In the genomic region with DNA sequence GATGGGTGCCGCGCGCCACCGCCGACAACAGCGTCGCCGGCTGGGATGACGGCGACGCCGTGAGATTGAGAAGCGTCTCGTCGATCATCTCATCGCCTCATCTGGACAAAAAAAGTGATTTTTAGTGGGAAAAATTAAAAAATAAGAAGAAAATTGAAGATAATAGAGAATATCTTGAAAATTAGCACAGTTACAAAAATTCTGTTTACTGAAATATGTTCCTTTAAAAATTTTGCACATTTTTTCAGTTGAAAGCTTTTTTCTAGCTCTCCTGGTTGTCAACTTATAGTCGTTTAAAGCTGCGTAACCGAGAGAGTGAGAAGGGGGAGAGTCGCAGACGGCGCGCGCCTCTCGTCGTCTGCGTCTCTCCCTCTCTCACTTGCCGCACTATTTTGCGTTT, we compare ENCODE assay signal across 2 worm cellular contexts.
TF ChIP-seq lines count a peak whose summit lies in the region.

Gene ser-4, minus strand, starts transcription at position 101 of the 400 bp plus-strand sequence.

TF ChIP-seq in whole organism, L4 larva, 104 proteins besides CTCF, POLR2A, EP300 and RAD21:
- no peak for TF ChIP-seq ztf-11 (tag; optimal IDR thresholded peaks at IDR 0.05; lab: Kevin White, UChicago)
- peak; percentile 28; the same call in 1 of the 2 replicates for TF ChIP-seq set-16 (GFP tag; IDR thresholded peaks at IDR 0.05; lab: Robert Waterston, UW)
TF ChIP-seq in whole organism, L4 larva: peak in this region for 1.

TF ChIP-seq in whole organism, young adult, 124 proteins besides CTCF, POLR2A, EP300 and RAD21:
- TF ChIP-seq zfh-2 (GFP tag; conservative IDR thresholded peaks at IDR 0.05; lab: Robert Waterston, UW) (peak; percentile 41; the same call in 1 of the 2 replicates), ceh-58 (GFP tag; IDR thresholded peaks at IDR 0.05; lab: Robert Waterston, UW) (no peak)
